Fruit fly (Drosophila melanogaster) whole organism, pupa: Measurements from ENCODE around the gene Pomp.

Source experiments
- CG12605 ChIP-seq: fragments of 200-800 bp; sonication (Bioruptor generic); IDR thresholded peaks from 2 replicates; pipeline ENCODE4 v1.3.6; 2022; ENCODE audit warnings: missing biosample characterization, missing genetic modification characterization
- CG15710 ChIP-seq: fragments of 200-800 bp; sonication (Bioruptor generic); optimal IDR thresholded peaks from 2 replicates; lab custom pipeline; 2018; ENCODE audit warnings: missing biosample characterization, mild to moderate bottlenecking, missing genetic modification characterization, moderate library complexity
- CG34367 ChIP-seq: fragments of 200-800 bp; sonication (Bioruptor generic); optimal IDR thresholded peaks from 2 replicates; lab custom pipeline; 2018; ENCODE audit warnings: missing biosample characterization, mild to moderate bottlenecking, missing genetic modification characterization
- CG8301 ChIP-seq: fragments of 200-800 bp; sonication (Bioruptor generic); optimal IDR thresholded peaks from 2 replicates; lab custom pipeline; 2018; ENCODE audit warnings: missing biosample characterization, mild to moderate bottlenecking, missing genetic modification characterization
- CG9948 ChIP-seq: fragments of 200-800 bp; sonication (Bioruptor generic); optimal IDR thresholded peaks from 2 replicates; lab custom pipeline; 2018; ENCODE audit warnings: missing biosample characterization, mild to moderate bottlenecking, missing genetic modification characterization, moderate library complexity
- EcR ChIP-seq: fragments of 200-800 bp; sonication (Bioruptor generic); optimal IDR thresholded peaks from 3 replicates; lab custom pipeline; 2019; ENCODE audit warnings: missing biosample characterization, missing genetic modification characterization, mild to moderate bottlenecking, moderate library complexity, missing genetic modification reagents
- Pif1A ChIP-seq: fragments of 200-800 bp; sonication (Bioruptor generic); optimal IDR thresholded peaks from 3 replicates; lab custom pipeline; 2016; ENCODE audit warnings: missing biosample characterization, missing genetic modification characterization

dm6 chr2L:20783908-20784307 lies 3.5 kb upstream of the Pomp start:
- TF ChIP-seq EcR: no peak
- no peak for TF ChIP-seq CG12605
- no peak for TF ChIP-seq CG15710 (tag; lab: Kevin White, UChicago)
- no peak for TF ChIP-seq Pif1A (GFP tag; lab: Kevin White, UChicago)
- no peak for TF ChIP-seq CG9948 (tag; lab: Kevin White, UChicago)
- TF ChIP-seq CG8301: no peak
- no peak for TF ChIP-seq CG34367 (tag; lab: Kevin White, UChicago)
